Worm (Caenorhabditis elegans): ENCODE data around the gene W01B6.8.

Gene W01B6.8

DNA sequence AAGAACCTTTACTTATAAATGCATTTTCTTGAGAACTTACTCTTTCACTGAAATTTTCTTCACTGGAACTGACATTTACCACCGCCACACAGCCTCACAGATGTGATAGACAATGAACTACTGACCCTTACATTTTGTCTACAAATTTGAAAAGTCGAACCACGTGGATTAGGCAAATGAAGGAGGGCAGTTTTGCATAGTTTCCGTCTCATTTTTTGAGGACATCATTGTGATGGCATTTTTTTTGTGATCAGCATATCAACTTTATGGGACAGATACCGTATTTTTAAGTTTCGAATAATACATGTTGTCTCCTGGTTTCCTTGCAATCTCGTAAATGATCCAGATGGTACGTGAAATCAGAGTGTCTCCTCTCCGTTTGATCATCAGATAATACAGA lies 11.6 kb downstream of the W01B6.8 start, which contains the start of gene W01B6.3:
Gene W01B6.3 (minus strand): TSS at position 101 of the 400 bp plus-strand sequence.
- TF ChIP-seq unc-55 (GFP tag; optimal IDR thresholded peaks at IDR 0.05) (no peak), ttx-3 (tag; optimal IDR thresholded peaks at IDR 0.05) (no peak), ceh-2 (tag; optimal IDR thresholded peaks at IDR 0.05) (no peak), nfya-1 (tag; optimal IDR thresholded peaks at IDR 0.05) (no peak), C08G9.2 (tag; optimal IDR thresholded peaks at IDR 0.05) (no peak), pag-3 (tag; optimal IDR thresholded peaks at IDR 0.05; ENCODE audit: borderline replicate concordance) (no peak), tbx-7 (tag; optimal IDR thresholded peaks at IDR 0.05) (no peak), ceh-19 (GFP tag; optimal IDR thresholded peaks at IDR 0.05) (no peak), che-1 (tag; optimal IDR thresholded peaks at IDR 0.05) (no peak), ztf-16 (tag; optimal IDR thresholded peaks at IDR 0.05) (no peak), lin-11 (tag; optimal IDR thresholded peaks at IDR 0.05) (no peak), ceh-24 (tag; optimal IDR thresholded peaks at IDR 0.05) (no peak)

- TF ChIP-seq ahr-1 (tag; optimal IDR thresholded peaks at IDR 0.05) (no peak), hlh-13 (GFP tag; optimal IDR thresholded peaks at IDR 0.05) (no peak), ets-4 (tag; optimal IDR thresholded peaks at IDR 0.05) (no peak), odd-2 (tag; optimal IDR thresholded peaks at IDR 0.05) (no peak), C08G9.2 (tag; optimal IDR thresholded peaks at IDR 0.05) (no peak), ceh-19 (GFP tag; optimal IDR thresholded peaks at IDR 0.05) (no peak), pha-2 (tag; optimal IDR thresholded peaks at IDR 0.05) (no peak), ceh-6 (GFP tag; optimal IDR thresholded peaks at IDR 0.05) (no peak), ceh-30 (tag; optimal IDR thresholded peaks at IDR 0.05) (no peak), C38D4.7 (GFP tag; optimal IDR thresholded peaks at IDR 0.05) (no peak)
These were observed 15.9 kb downstream of the W01B6.8 start for ce11 chrIV:10068266-10068665.

- TF ChIP-seq unc-42 (tag; optimal IDR thresholded peaks at IDR 0.05): peak; percentile 11
- no peak for TF ChIP-seq ahr-1 (tag; optimal IDR thresholded peaks at IDR 0.05)
These were observed 16.6 kb downstream of the W01B6.8 start, which contains the start of gene cwn-2 for ce11 chrIV:10067541-10067940. Gene cwn-2, plus strand, starts transcription at chrIV:10067816.

DNA sequence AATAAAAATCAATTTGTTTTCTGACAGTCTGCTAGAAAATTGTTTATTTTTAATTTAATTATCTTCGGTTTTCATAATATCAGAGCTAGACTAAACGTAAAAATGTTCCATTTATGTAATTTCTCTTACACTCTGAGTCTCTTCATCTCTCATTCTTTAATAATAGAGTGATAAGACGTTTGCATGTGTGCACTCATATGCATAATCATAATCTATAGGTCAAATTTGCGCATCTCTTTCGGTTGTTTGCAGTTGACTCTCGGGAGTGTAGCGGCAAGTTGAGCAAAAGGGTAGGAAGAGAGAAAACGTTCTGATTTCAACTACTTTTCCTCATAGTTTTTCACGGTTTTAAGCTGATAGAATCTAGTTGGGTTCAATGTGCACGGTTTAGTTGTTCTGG lies 17.7 kb downstream of the W01B6.8 start:
- TF ChIP-seq odd-2 (tag; optimal IDR thresholded peaks at IDR 0.05) (no peak), elt-2 (tag; optimal IDR thresholded peaks at IDR 0.05) (peak; percentile 54), mec-3 (tag; optimal IDR thresholded peaks at IDR 0.05; ENCODE audit: borderline replicate concordance) (no peak), pax-1 (tag; optimal IDR thresholded peaks at IDR 0.05) (peak; percentile 38)

- TF ChIP-seq unc-55 (GFP tag; optimal IDR thresholded peaks at IDR 0.05): peak; percentile 99
- no peak for TF ChIP-seq syd-9 (tag; optimal IDR thresholded peaks at IDR 0.05)
These were observed 19.0 kb downstream of the W01B6.8 start for ce11 chrIV:10065159-10065558.

ce11 chrIV:10063941-10064340 lies 20.2 kb downstream of the W01B6.8 start:
- TF ChIP-seq F13H6.1 (tag; optimal IDR thresholded peaks at IDR 0.05) (no peak), ceh-24 (tag; optimal IDR thresholded peaks at IDR 0.05) (no peak), ets-4 (tag; optimal IDR thresholded peaks at IDR 0.05) (no peak), nhr-11 (tag; optimal IDR thresholded peaks at IDR 0.05) (no peak), ama-1 (optimal IDR thresholded peaks at IDR 0.05) (no peak), nfya-1 (tag; optimal IDR thresholded peaks at IDR 0.05) (no peak), ceh-48 (tag; optimal IDR thresholded peaks at IDR 0.05) (no peak), elt-2 (tag; optimal IDR thresholded peaks at IDR 0.05) (no peak), hlh-13 (GFP tag; optimal IDR thresholded peaks at IDR 0.05) (no peak), tbx-2 (tag; optimal IDR thresholded peaks at IDR 0.05) (no peak), hlh-15 (tag; optimal IDR thresholded peaks at IDR 0.05) (no peak), madf-2 (tag; optimal IDR thresholded peaks at IDR 0.05) (no peak), ahr-1 (tag; optimal IDR thresholded peaks at IDR 0.05) (no peak), odd-2 (tag; optimal IDR thresholded peaks at IDR 0.05) (no peak), sox-2 (GFP tag; IDR thresholded peaks at IDR 0.05) (no peak), ceh-6 (GFP tag; optimal IDR thresholded peaks at IDR 0.05) (no peak)
